Worm (Caenorhabditis elegans) whole organism, L3 larva: ENCODE measurements around the gene cah-2.

ENCODE experiments used
- ZK546.5 ChIP-seq: sonication (generic microtip); optimal IDR thresholded peaks from 2 replicates; lab custom pipeline; 2017; ENCODE audit warnings: missing biosample characterization, missing genetic modification characterization
- aly-2 ChIP-seq: fragments of 150-350 bp; optimal IDR thresholded peaks from 2 replicates; lab custom pipeline; 2014; ENCODE audit warnings: missing biosample characterization, missing genetic modification characterization
- ama-1 ChIP-seq: fragments of 150-350 bp; optimal IDR thresholded peaks from 2 replicates; lab custom pipeline; 2018
- ceh-28 ChIP-seq: fragments of 150-350 bp; optimal IDR thresholded peaks from 2 replicates; lab custom pipeline; 2014; ENCODE audit warnings: missing biosample characterization, missing genetic modification reagents, missing genetic modification characterization
- ceh-9 ChIP-seq: sonication (generic microtip); optimal IDR thresholded peaks from 2 replicates; lab custom pipeline; 2018; ENCODE audit warnings: missing biosample characterization, missing genetic modification characterization
- daf-12 ChIP-seq: fragments of 150-350 bp; optimal IDR thresholded peaks from 2 replicates; lab custom pipeline; 2014; ENCODE audit warnings: missing biosample characterization, missing genetic modification reagents, missing genetic modification characterization
- egl-27 ChIP-seq: sonication (generic microtip); optimal IDR thresholded peaks from 4 replicates; lab custom pipeline; 2017; ENCODE audit warnings: missing biosample characterization, missing genetic modification reagents, missing genetic modification characterization
- egl-5 ChIP-seq: fragments of 150-350 bp; optimal IDR thresholded peaks from 2 replicates; lab custom pipeline; 2017; ENCODE audit warnings: missing biosample characterization, missing genetic modification reagents, missing genetic modification characterization, inconsistent platforms
- elt-1 ChIP-seq: fragments of 150-350 bp; optimal IDR thresholded peaks from 2 replicates; lab custom pipeline; 2014; ENCODE audit warnings: missing biosample characterization, missing genetic modification characterization
- elt-2 ChIP-seq: sonication (generic microtip); optimal IDR thresholded peaks from 2 replicates; lab custom pipeline; 2016; ENCODE audit warnings: missing genetic modification reagents, mild to moderate bottlenecking, missing genetic modification characterization, missing compliant biosample characterization
- elt-3 ChIP-seq, 3 experiments: fragments of 150-350 bp in 1 of 3; sonication (generic microtip) in 2 of 3; optimal IDR thresholded peaks; 2 replicates in 2 of 3; 4 replicates in 1 of 3; lab custom pipeline; 2014 to 2017; ENCODE audit warnings: missing biosample characterization in 3 of 3, missing genetic modification characterization in 3 of 3
- eor-1 ChIP-seq, 2 experiments: fragments of 150-350 bp; optimal IDR thresholded peaks; 2 replicates each; lab custom pipeline; 2014 to 2018; ENCODE audit warnings: missing biosample characterization in 2 of 2, missing genetic modification characterization in 2 of 2
- fkh-2 ChIP-seq: fragments of 150-350 bp; optimal IDR thresholded peaks from 2 replicates; lab custom pipeline; 2014; ENCODE audit warnings: missing biosample characterization, missing genetic modification reagents, missing genetic modification characterization
- fos-1 ChIP-seq: fragments of 150-350 bp; optimal IDR thresholded peaks from 2 replicates; lab custom pipeline; 2014; ENCODE audit warnings: missing biosample characterization, missing genetic modification characterization
- hmg-11 ChIP-seq: sonication (generic microtip); optimal IDR thresholded peaks from 2 replicates; lab custom pipeline; 2016; ENCODE audit warnings: missing genetic modification characterization, missing compliant biosample characterization
- lin-15B ChIP-seq: fragments of 150-350 bp; optimal IDR thresholded peaks from 2 replicates; lab custom pipeline; 2014; ENCODE audit warnings: missing biosample characterization, missing genetic modification characterization
- lin-39 ChIP-seq: fragments of 150-350 bp; optimal IDR thresholded peaks from 2 replicates; lab custom pipeline; 2018; ENCODE audit warnings: missing biosample characterization, missing genetic modification reagents, missing genetic modification characterization
- mdl-1 ChIP-seq: fragments of 150-350 bp; optimal IDR thresholded peaks from 2 replicates; lab custom pipeline; 2014; ENCODE audit warnings: missing biosample characterization, missing genetic modification characterization
- mml-1 ChIP-seq: fragments of 150-350 bp; sonication (generic microtip); optimal IDR thresholded peaks from 3 replicates; lab custom pipeline; 2014; ENCODE audit warnings: missing biosample characterization, missing genetic modification characterization
- nfya-1 ChIP-seq: sonication (generic microtip); optimal IDR thresholded peaks from 2 replicates; lab custom pipeline; 2017; ENCODE audit warnings: missing genetic modification characterization, mild to moderate bottlenecking, missing compliant biosample characterization, antibody characterized with exemption, moderate library complexity; ENCODE audit not compliant: insufficient read depth
- nhr-11 ChIP-seq: fragments of 150-350 bp; optimal IDR thresholded peaks from 2 replicates; lab custom pipeline; 2014; ENCODE audit warnings: missing biosample characterization, missing genetic modification characterization
- nhr-12 ChIP-seq: fragments of 150-350 bp; optimal IDR thresholded peaks from 2 replicates; lab custom pipeline; 2014; ENCODE audit warnings: missing biosample characterization, missing genetic modification characterization
- nhr-23 ChIP-seq: fragments of 150-350 bp; optimal IDR thresholded peaks from 2 replicates; lab custom pipeline; 2014; ENCODE audit warnings: missing biosample characterization, missing genetic modification reagents, missing genetic modification characterization
- nhr-237 ChIP-seq: fragments of 150-350 bp; optimal IDR thresholded peaks from 2 replicates; lab custom pipeline; 2014; ENCODE audit warnings: missing biosample characterization, missing genetic modification characterization
- nhr-67 ChIP-seq: fragments of 150-350 bp; optimal IDR thresholded peaks from 2 replicates; lab custom pipeline; 2014; ENCODE audit warnings: missing biosample characterization, missing genetic modification characterization
- nhr-76 ChIP-seq: fragments of 150-350 bp; sonication (generic microtip); optimal IDR thresholded peaks from 5 replicates; lab custom pipeline; 2014; ENCODE audit warnings: missing biosample characterization, missing genetic modification characterization
- nhr-77 ChIP-seq: fragments of 150-350 bp; optimal IDR thresholded peaks from 2 replicates; lab custom pipeline; 2014; ENCODE audit warnings: missing biosample characterization, missing genetic modification characterization
- pha-4 ChIP-seq: fragments of 150-350 bp; optimal IDR thresholded peaks from 2 replicates; lab custom pipeline; 2014; ENCODE audit warnings: missing biosample characterization, missing genetic modification reagents, missing genetic modification characterization
- pqm-1 ChIP-seq: fragments of 150-350 bp; optimal IDR thresholded peaks from 2 replicates; lab custom pipeline; 2017; ENCODE audit warnings: missing biosample characterization, missing genetic modification characterization, inconsistent platforms
- sea-2 ChIP-seq: fragments of 150-350 bp; sonication (generic microtip); optimal IDR thresholded peaks from 4 replicates; lab custom pipeline; 2014; ENCODE audit warnings: missing biosample characterization, missing genetic modification reagents, missing genetic modification characterization
- skn-1 ChIP-seq: fragments of 150-350 bp; optimal IDR thresholded peaks from 2 replicates; lab custom pipeline; 2014; ENCODE audit warnings: missing biosample characterization, missing genetic modification characterization
- snpc-4 ChIP-seq: fragments of 150-350 bp; optimal IDR thresholded peaks from 2 replicates; lab custom pipeline; 2014; ENCODE audit warnings: missing biosample characterization, missing genetic modification characterization
- unc-39 ChIP-seq: sonication (generic microtip); optimal IDR thresholded peaks from 4 replicates; lab custom pipeline; 2017; ENCODE audit warnings: missing biosample characterization, missing genetic modification characterization
- zag-1 ChIP-seq: fragments of 150-350 bp; optimal IDR thresholded peaks from 2 replicates; lab custom pipeline; 2014; ENCODE audit warnings: missing biosample characterization, missing genetic modification characterization
- ztf-11 ChIP-seq: fragments of 150-350 bp; optimal IDR thresholded peaks from 2 replicates; lab custom pipeline; 2014; ENCODE audit warnings: missing biosample characterization, missing genetic modification characterization
- ztf-4 ChIP-seq: fragments of 150-350 bp; optimal IDR thresholded peaks from 2 replicates; lab custom pipeline; 2014; ENCODE audit warnings: missing biosample characterization, missing genetic modification characterization

cah-2 gene

ce11 chrII:7521420-7521819, 38.5 kb upstream of the cah-2 start:
- no peak for TF ChIP-seq skn-1 (tag; lab: Kevin White, UChicago)
- TF ChIP-seq sea-2 (GFP tag; lab: Kevin White, UChicago), result no peak
- no peak for TF ChIP-seq nhr-77 (tag; lab: Kevin White, UChicago)
- TF ChIP-seq hmg-11 (tag; lab: Kevin White, UChicago), result no peak
- no peak for TF ChIP-seq egl-27 (tag; lab: Kevin White, UChicago)
- TF ChIP-seq lin-15B (tag; lab: Kevin White, UChicago), result no peak
- no peak for TF ChIP-seq ceh-28 (tag; lab: Kevin White, UChicago)
- no peak for TF ChIP-seq fos-1 (tag; lab: Kevin White, UChicago)
- TF ChIP-seq mml-1 (tag; lab: Kevin White, UChicago), result no peak
- no peak for TF ChIP-seq egl-5 (tag; lab: Kevin White, UChicago)
- TF ChIP-seq pha-4, result no peak
- no peak for TF ChIP-seq ceh-9 (tag; lab: Kevin White, UChicago)

ce11 chrII:7519221-7519620, 36.3 kb upstream of the cah-2 start, which contains the start of gene glb-9:
Gene glb-9 (minus strand): TSS chrII:7519321.
- TF ChIP-seq ZK546.5 (tag; lab: Kevin White, UChicago) (no peak), nhr-67 (no peak), egl-27 (tag; lab: Kevin White, UChicago) (no peak), ztf-11 (tag; lab: Kevin White, UChicago) (no peak), nhr-11 (tag; lab: Kevin White, UChicago) (no peak), ztf-4 (tag; lab: Kevin White, UChicago) (no peak), nhr-12 (no peak), hmg-11 (tag; lab: Kevin White, UChicago) (no peak)

DNA sequence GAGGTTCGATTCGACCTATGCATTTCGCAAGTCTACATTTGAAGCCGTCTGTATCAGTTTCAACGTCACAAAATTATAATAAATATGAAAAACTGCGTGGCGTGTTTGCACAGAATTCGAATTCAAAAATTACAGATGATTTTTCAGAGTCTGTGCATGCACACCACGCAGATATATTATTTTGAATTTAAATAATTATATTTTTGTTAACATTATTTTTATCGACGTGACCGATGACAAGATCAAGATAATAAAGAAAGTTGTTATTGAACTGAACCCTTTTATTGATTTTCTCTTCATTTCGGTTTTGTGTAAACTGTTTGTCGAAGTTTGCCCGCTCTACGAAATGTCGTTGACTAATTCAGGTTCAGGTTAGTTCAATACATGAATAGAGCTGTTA, 22.1 kb upstream of the cah-2 start, which contains the start of gene C28F5.1:
C28F5.1 (plus strand) TSS at position 301 of the 400 bp plus-strand sequence.
- TF ChIP-seq aly-2 (tag; lab: Kevin White, UChicago), result no peak
- TF ChIP-seq, all 47 proteins: peak for 0

DNA sequence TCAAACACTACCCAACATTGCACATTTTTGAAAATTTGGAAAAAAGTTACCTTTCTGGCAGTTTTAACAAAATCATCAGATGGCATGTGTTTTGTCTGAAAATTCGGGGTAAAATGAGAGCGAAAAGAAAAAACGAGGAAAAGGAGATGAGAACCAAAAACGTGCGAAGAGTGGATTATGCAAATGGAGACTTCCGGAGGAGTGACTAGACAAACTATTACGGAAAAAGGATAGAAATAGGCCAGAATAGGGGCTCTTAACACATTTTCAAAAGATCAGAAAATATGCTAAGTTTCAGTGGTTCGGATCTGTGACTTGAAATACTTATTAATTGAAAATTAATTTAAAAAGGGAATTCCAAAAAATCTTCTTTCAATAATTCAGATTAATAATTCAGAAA, 16.5 kb upstream of the cah-2 start, which contains the start of gene srab-14:
srab-14 (minus strand) TSS at position 101 of the 400 bp plus-strand sequence.
- no peak for TF ChIP-seq mdl-1 (tag; lab: Kevin White, UChicago)
- TF ChIP-seq elt-3 (tag; optimal IDR thresholded peaks at IDR 0.05; lab: Kevin White, UChicago), result no peak
- no peak for TF ChIP-seq fos-1 (tag; lab: Kevin White, UChicago)
- TF ChIP-seq nfya-1 (tag; lab: Kevin White, UChicago), result no peak
- no peak for TF ChIP-seq nhr-76 (tag; lab: Kevin White, UChicago)
- no peak for TF ChIP-seq unc-39 (tag; lab: Kevin White, UChicago)
- no peak for TF ChIP-seq ama-1 (lab: Kevin White, UChicago)
- TF ChIP-seq lin-39 (tag; lab: Kevin White, UChicago), result no peak
- no peak for TF ChIP-seq ceh-9 (tag; lab: Kevin White, UChicago)
- no peak for TF ChIP-seq ztf-11 (tag; lab: Kevin White, UChicago)
- no peak for TF ChIP-seq elt-1 (tag; lab: Kevin White, UChicago)
- TF ChIP-seq elt-2 (tag; lab: Kevin White, UChicago), result no peak
- no peak for TF ChIP-seq daf-12 (tag; lab: Kevin White, UChicago)
- no peak for TF ChIP-seq snpc-4
- no peak for TF ChIP-seq eor-1 (tag; optimal IDR thresholded peaks at IDR 0.05; lab: Kevin White, UChicago)
- no peak for TF ChIP-seq ztf-4 (tag; lab: Kevin White, UChicago)
- TF ChIP-seq zag-1 (tag; lab: Kevin White, UChicago), result no peak
- TF ChIP-seq pqm-1, result no peak
- no peak for TF ChIP-seq mml-1 (tag; lab: Kevin White, UChicago)

ce11 chrII:7496070-7496469, 13.2 kb upstream of the cah-2 start, which contains the start of gene spi-1:
Gene spi-1 (plus strand): TSS chrII:7496247.
- no peak for TF ChIP-seq fkh-2 (tag; lab: Kevin White, UChicago)
- no peak for TF ChIP-seq ztf-11 (tag; lab: Kevin White, UChicago)
- no peak for TF ChIP-seq ama-1 (lab: Kevin White, UChicago)
- peak; percentile 59 for TF ChIP-seq nhr-23 (tag; lab: Kevin White, UChicago)
- TF ChIP-seq nhr-237 (tag; lab: Kevin White, UChicago), result no peak
- TF ChIP-seq aly-2 (tag; lab: Kevin White, UChicago), result no peak
- TF ChIP-seq sea-2 (GFP tag; lab: Kevin White, UChicago), result no peak
- TF ChIP-seq lin-39 (tag; lab: Kevin White, UChicago), result no peak
